Worm (Caenorhabditis elegans) whole organism, L4 larva: ENCODE data around the gene eco-1.

Experiments
- D1046.2 ChIP-seq: fragments of 200-800 bp; sonication (Bioruptor generic); IDR thresholded peaks from 2 replicates; pipeline ENCODE4 v1.3.6; 2022; ENCODE audit warnings: missing genetic modification characterization, missing compliant biosample characterization
- T20F7.1 ChIP-seq: fragments of 200-800 bp; sonication (Bioruptor generic); optimal IDR thresholded peaks from 2 replicates; lab custom pipeline; 2018; ENCODE audit warnings: mild to moderate bottlenecking, missing genetic modification characterization, missing compliant biosample characterization
- Y105C5A.15 ChIP-seq: fragments of 200-800 bp; sonication (Bioruptor generic); IDR thresholded peaks from 2 replicates; pipeline ENCODE4 v1.3.6; 2022; ENCODE audit warnings: missing genetic modification characterization, missing compliant biosample characterization
- Y48G9A.11 ChIP-seq: fragments of 200-800 bp; sonication (Bioruptor generic); IDR thresholded peaks from 2 replicates; pipeline ENCODE4 v1.3.6; 2022; ENCODE audit warnings: missing genetic modification reagents, missing genetic modification characterization, missing compliant biosample characterization
- ZK337.2 ChIP-seq: fragments of 200-800 bp; sonication (Bioruptor generic); IDR thresholded peaks from 2 replicates; pipeline ENCODE4 v1.3.6; 2022; ENCODE audit warnings: missing genetic modification reagents, missing genetic modification characterization, missing compliant biosample characterization
- aly-2 ChIP-seq: sonication (generic microtip); optimal IDR thresholded peaks from 2 replicates; lab custom pipeline; 2018; ENCODE audit warnings: missing biosample characterization, missing genetic modification characterization
- ama-1 ChIP-seq: fragments of 150-350 bp; optimal IDR thresholded peaks from 2 replicates; lab custom pipeline; 2014; ENCODE audit warnings: inconsistent platforms, mixed read lengths
- attf-4 ChIP-seq: sonication (generic microtip); optimal IDR thresholded peaks from 3 replicates; lab custom pipeline; 2017; ENCODE audit warnings: missing biosample characterization, missing genetic modification characterization
- ceh-44 ChIP-seq: fragments of 200-800 bp; sonication (Bioruptor generic); IDR thresholded peaks from 2 replicates; pipeline ENCODE4 v1.3.6; 2022; ENCODE audit warnings: missing genetic modification reagents, missing genetic modification characterization, missing compliant biosample characterization
- ceh-82 ChIP-seq: sonication (generic microtip); optimal IDR thresholded peaks from 2 replicates; lab custom pipeline; 2017; ENCODE audit warnings: missing biosample characterization, missing genetic modification characterization
- ces-1 ChIP-seq: fragments of 150-350 bp; sonication (generic microtip); optimal IDR thresholded peaks from 4 replicates; lab custom pipeline; 2014; ENCODE audit warnings: missing biosample characterization, missing genetic modification reagents, missing genetic modification characterization
- ctbp-1 ChIP-seq: fragments of 200-800 bp; sonication (Bioruptor generic); IDR thresholded peaks from 2 replicates; pipeline ENCODE4 v1.3.6; 2022; ENCODE audit warnings: missing genetic modification reagents, missing genetic modification characterization, missing compliant biosample characterization
- daf-19 ChIP-seq: fragments of 200-800 bp; sonication (Bioruptor generic); conservative IDR thresholded peaks from 2 replicates; pipeline ENCODE4 v1.3.6; 2022; ENCODE audit warnings: missing genetic modification characterization, missing compliant biosample characterization
- daf-8 ChIP-seq: fragments of 200-800 bp; sonication (Bioruptor generic); IDR thresholded peaks from 2 replicates; pipeline ENCODE4 v1.3.6; 2022; ENCODE audit warnings: missing genetic modification characterization, missing compliant biosample characterization
- duxl-1 ChIP-seq: sonication (generic microtip); optimal IDR thresholded peaks from 2 replicates; lab custom pipeline; 2016; ENCODE audit warnings: mild to moderate bottlenecking, missing genetic modification characterization, moderate library complexity, missing compliant biosample characterization; ENCODE audit not compliant: poor library complexity
- gei-8 ChIP-seq: fragments of 200-800 bp; sonication (Bioruptor generic); optimal IDR thresholded peaks from 2 replicates; lab custom pipeline; 2018; ENCODE audit warnings: mild to moderate bottlenecking, missing genetic modification characterization, missing compliant biosample characterization
- hif-1 ChIP-seq, 2 experiments: sonication (generic microtip); optimal IDR thresholded peaks; 2 replicates each; lab custom pipeline; 2016 to 2017; ENCODE audit warnings: missing compliant biosample characterization in 2 of 2, missing genetic modification characterization in 2 of 2, missing genetic modification reagents in 2 of 2, missing genotype in 2 of 2, mild to moderate bottlenecking in 1 of 2
- hlh-11 ChIP-seq: fragments of 200-800 bp; sonication (Bioruptor generic); optimal IDR thresholded peaks from 2 replicates; lab custom pipeline; 2018; ENCODE audit warnings: mild to moderate bottlenecking, missing genetic modification characterization, missing compliant biosample characterization
- hlh-30 ChIP-seq: sonication (generic microtip); optimal IDR thresholded peaks from 2 replicates; lab custom pipeline; 2017; ENCODE audit warnings: antibody characterized with exemption, mild to moderate bottlenecking, missing genetic modification characterization, missing compliant biosample characterization; ENCODE audit not compliant: insufficient read depth
- hmg-1.1 ChIP-seq: fragments of 200-800 bp; sonication (Bioruptor generic); IDR thresholded peaks from 2 replicates; pipeline ENCODE4 v1.3.6; 2022; ENCODE audit warnings: missing genetic modification reagents, missing genetic modification characterization, missing compliant biosample characterization
- jun-1 ChIP-seq: fragments of 150-350 bp; optimal IDR thresholded peaks from 2 replicates; lab custom pipeline; 2014; ENCODE audit warnings: missing biosample characterization, missing genetic modification reagents, missing genetic modification characterization
- lin-1 ChIP-seq: fragments of 200-800 bp; sonication (Bioruptor generic); IDR thresholded peaks from 2 replicates; pipeline ENCODE4 v1.3.6; 2022; ENCODE audit warnings: missing genetic modification reagents, missing genetic modification characterization, missing compliant biosample characterization
- lin-15B ChIP-seq: fragments of 150-350 bp; sonication (generic microtip); optimal IDR thresholded peaks from 3 replicates; lab custom pipeline; 2014; ENCODE audit warnings: missing biosample characterization, missing genetic modification characterization
- lin-29 ChIP-seq: fragments of 200-800 bp; sonication (Bioruptor generic); IDR thresholded peaks from 2 replicates; pipeline ENCODE4 v1.3.6; 2022; ENCODE audit warnings: missing genetic modification reagents, missing genetic modification characterization, missing compliant biosample characterization
- lsy-2 ChIP-seq, 2 experiments: fragments of 150-350 bp in 1 of 2; sonication (generic microtip) in 1 of 2; optimal IDR thresholded peaks; 2 replicates each; lab custom pipeline; 2014 to 2017; ENCODE audit warnings: missing biosample characterization in 2 of 2, missing genetic modification characterization in 2 of 2
- madf-5 ChIP-seq, 2 experiments: fragments of 200-800 bp; sonication (Bioruptor generic); IDR thresholded peaks; 2 replicates each; pipeline ENCODE4 v1.3.6; 2022; ENCODE audit warnings: missing compliant biosample characterization in 2 of 2, missing genetic modification characterization in 2 of 2
- madf-9 ChIP-seq: fragments of 200-800 bp; sonication (Bioruptor generic); conservative IDR thresholded peaks from 2 replicates; pipeline ENCODE4 v1.3.6; 2022; ENCODE audit warnings: missing genetic modification reagents, missing genetic modification characterization, missing compliant biosample characterization
- mdt-29 ChIP-seq: fragments of 200-800 bp; sonication (Bioruptor generic); IDR thresholded peaks from 2 replicates; pipeline ENCODE4 v1.3.6; 2022; ENCODE audit warnings: missing genetic modification reagents, missing genetic modification characterization, missing compliant biosample characterization
- mep-1 ChIP-seq: fragments of 150-350 bp; sonication (generic microtip); optimal IDR thresholded peaks from 3 replicates; lab custom pipeline; 2014; ENCODE audit warnings: missing biosample characterization, missing genetic modification characterization
- mes-2 ChIP-seq: sonication (generic microtip); optimal IDR thresholded peaks from 2 replicates; lab custom pipeline; 2016; ENCODE audit warnings: missing genotype, mild to moderate bottlenecking, missing genetic modification characterization, missing compliant biosample characterization; ENCODE audit not compliant: poor library complexity, severe bottlenecking
- nhr-102 ChIP-seq: sonication (generic microtip); optimal IDR thresholded peaks from 2 replicates; lab custom pipeline; 2016; ENCODE audit warnings: mild to moderate bottlenecking, missing genetic modification characterization, moderate library complexity, missing compliant biosample characterization
- nhr-111 ChIP-seq: fragments of 200-800 bp; sonication (Bioruptor generic); optimal IDR thresholded peaks from 2 replicates; lab custom pipeline; 2018; ENCODE audit warnings: mild to moderate bottlenecking, missing genetic modification characterization, missing compliant biosample characterization
- nhr-237 ChIP-seq: sonication (generic microtip); optimal IDR thresholded peaks from 2 replicates; lab custom pipeline; 2017; ENCODE audit warnings: missing biosample characterization, missing genetic modification characterization
- nhr-28 ChIP-seq: fragments of 150-350 bp; optimal IDR thresholded peaks from 2 replicates; lab custom pipeline; 2014; ENCODE audit warnings: missing biosample characterization, missing genetic modification characterization
- nhr-41 ChIP-seq: fragments of 200-800 bp; sonication (Bioruptor generic); IDR thresholded peaks from 2 replicates; pipeline ENCODE4 v1.3.6; 2022; ENCODE audit warnings: missing genetic modification reagents, missing genetic modification characterization, missing compliant biosample characterization
- nhr-42 ChIP-seq: fragments of 200-800 bp; sonication (Bioruptor generic); IDR thresholded peaks from 2 replicates; pipeline ENCODE4 v1.3.6; 2022; ENCODE audit warnings: missing genetic modification characterization, missing compliant biosample characterization
- nhr-48 ChIP-seq: sonication (generic microtip); optimal IDR thresholded peaks from 2 replicates; lab custom pipeline; 2016; ENCODE audit warnings: mild to moderate bottlenecking, missing genetic modification characterization, missing compliant biosample characterization
- nhr-77 ChIP-seq: fragments of 150-350 bp; optimal IDR thresholded peaks from 2 replicates; lab custom pipeline; 2014; ENCODE audit warnings: missing biosample characterization, missing genetic modification characterization
- pha-4 ChIP-seq, 2 experiments: fragments of 150-350 bp in 1 of 2; fragments of 200-800 bp in 1 of 2; sonication (Bioruptor generic) in 1 of 2; IDR thresholded peaks in 1 of 2; optimal IDR thresholded peaks in 1 of 2; 2 replicates each; pipeline versions ENCODE4 v1.3.6 to Lab custom; 2014 to 2022; ENCODE audit warnings: missing genetic modification characterization in 2 of 2, missing genetic modification reagents in 2 of 2, missing biosample characterization in 1 of 2, missing compliant biosample characterization in 1 of 2
- pqm-1 ChIP-seq: sonication (generic microtip); optimal IDR thresholded peaks from 2 replicates; lab custom pipeline; 2017; ENCODE audit warnings: missing biosample characterization, missing genetic modification characterization
- rbr-2 ChIP-seq: sonication (generic microtip); optimal IDR thresholded peaks from 2 replicates; lab custom pipeline; 2016; ENCODE audit warnings: missing genotype, missing genetic modification characterization, missing compliant biosample characterization
- saeg-2 ChIP-seq: fragments of 200-800 bp; sonication (Bioruptor generic); IDR thresholded peaks from 2 replicates; pipeline ENCODE4 v1.3.6; 2022; ENCODE audit warnings: missing genetic modification reagents, missing genetic modification characterization, missing compliant biosample characterization
- skn-1 ChIP-seq: fragments of 150-350 bp; optimal IDR thresholded peaks from 2 replicates; lab custom pipeline; 2014; ENCODE audit warnings: missing biosample characterization, missing genetic modification characterization
- snpc-4 ChIP-seq: fragments of 150-350 bp; optimal IDR thresholded peaks from 2 replicates; lab custom pipeline; 2014; ENCODE audit warnings: missing biosample characterization, missing genetic modification characterization
- tra-1 ChIP-seq: fragments of 200-800 bp; sonication (Bioruptor generic); IDR thresholded peaks from 2 replicates; pipeline ENCODE4 v1.3.6; 2022; ENCODE audit warnings: missing genetic modification reagents, missing genetic modification characterization, missing compliant biosample characterization
- unc-130 ChIP-seq: sonication (generic microtip); optimal IDR thresholded peaks from 2 replicates; lab custom pipeline; 2016; ENCODE audit warnings: missing genetic modification reagents, missing genetic modification characterization, missing compliant biosample characterization
- unc-39 ChIP-seq: sonication (generic microtip); optimal IDR thresholded peaks from 2 replicates; lab custom pipeline; 2017; ENCODE audit warnings: missing biosample characterization, missing genetic modification characterization
- unc-62 ChIP-seq, 3 experiments: fragments of 150-350 bp in 1 of 3; sonication (generic microtip); optimal IDR thresholded peaks in 2 of 3; peaks in 1 of 3; 1 replicate in 1 of 3; 2 replicates in 2 of 3; lab custom pipeline; 2014 to 2017; ENCODE audit warnings: missing biosample characterization in 3 of 3, missing genetic modification characterization in 3 of 3, missing genetic modification reagents in 3 of 3, missing genotype in 1 of 3
- vab-7 ChIP-seq: fragments of 200-800 bp; sonication (Bioruptor generic); IDR thresholded peaks from 2 replicates; pipeline ENCODE4 v1.3.6; 2022; ENCODE audit warnings: missing genetic modification reagents, missing genetic modification characterization, missing compliant biosample characterization
- zag-1 ChIP-seq: fragments of 150-350 bp; optimal IDR thresholded peaks from 2 replicates; lab custom pipeline; 2014; ENCODE audit warnings: missing biosample characterization, missing genetic modification characterization
- ztf-11 ChIP-seq: fragments of 150-350 bp; optimal IDR thresholded peaks from 2 replicates; lab custom pipeline; 2014; ENCODE audit warnings: missing biosample characterization, missing genetic modification characterization

eco-1 gene

DNA sequence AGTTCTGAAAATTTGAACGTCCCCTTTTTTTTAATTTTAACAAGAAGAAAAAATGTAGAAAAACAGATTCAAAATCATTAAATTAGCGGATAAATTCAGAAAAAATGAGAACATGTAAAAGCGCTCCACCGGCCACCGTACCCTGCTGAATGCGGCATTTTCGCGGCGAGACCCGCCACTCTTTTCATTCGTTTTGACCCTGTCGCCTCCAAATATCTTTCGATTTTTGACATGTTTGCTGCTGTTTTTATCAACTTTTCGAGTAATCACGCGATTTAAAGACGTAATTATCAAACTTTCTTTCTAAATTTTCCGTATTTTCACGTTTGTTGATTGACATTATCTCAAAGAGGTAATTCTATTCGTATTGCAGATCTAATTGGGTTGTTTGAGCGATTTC lies 22.7 kb downstream of the eco-1 start, which contains the start of gene gsp-2 (continued):
- TF ChIP-seq unc-39 (tag; lab: Kevin White, UChicago) (no peak), gei-8 (no peak), lin-15B (tag; lab: Kevin White, UChicago) (no peak), hlh-30 (tag; lab: Kevin White, UChicago) (peak; percentile 73), rbr-2 (peak; percentile 41), ctbp-1 (GFP tag; lab: Robert Waterston, UW) (no peak), unc-62 (GFP tag; optimal IDR thresholded peaks at IDR 0.05 in 1 of 2; lab: Kevin White, UChicago) (peak in 1 of 2 experiments; percentile 96), unc-62 (tag; optimal IDR thresholded peaks at IDR 0.05; lab: Kevin White, UChicago) (no peak), saeg-2 (no peak), lsy-2 (tag; optimal IDR thresholded peaks at IDR 0.05; lab: Kevin White, UChicago) (peak; percentile 87 to 97), ztf-11 (tag; lab: Kevin White, UChicago) (no peak), nhr-77 (tag; lab: Kevin White, UChicago) (peak; percentile 50), pha-4 (GFP tag; IDR thresholded peaks at IDR 0.05; lab: Robert Waterston, UW) (peak; percentile 22; the same call in 1 of the 2 replicates), pha-4 (tag; optimal IDR thresholded peaks at IDR 0.05; lab: Kevin White, UChicago) (no peak), ZK337.2 (GFP tag; lab: Robert Waterston, UW) (no peak), nhr-111 (GFP tag; lab: Kevin White, UChicago) (no peak), nhr-28 (tag; lab: Kevin White, UChicago) (peak; percentile 62), nhr-42 (GFP tag; lab: Robert Waterston, UW) (no peak), lin-29 (GFP tag; lab: Robert Waterston, UW) (no peak), hif-1 (tag; optimal IDR thresholded peaks at IDR 0.05; lab: Kevin White, UChicago) (peak in 1 of 2 experiments; percentile 77), madf-5 (GFP tag; IDR thresholded peaks at IDR 0.05; lab: Robert Waterston, UW) (no peak), mep-1 (tag; lab: Kevin White, UChicago) (peak; percentile 53), unc-130 (no peak), madf-9 (no peak), ces-1 (GFP tag; lab: Kevin White, UChicago) (no peak), skn-1 (tag; lab: Kevin White, UChicago) (no peak), Y48G9A.11 (no peak), nhr-41 (GFP tag; lab: Robert Waterston, UW) (0 out of 2 replicates have a peak, but pooled peaks have one; percentile 35), nhr-102 (tag; lab: Kevin White, UChicago) (peak; percentile 20), nhr-237 (no peak), daf-19 (GFP tag; lab: Robert Waterston, UW) (no peak), snpc-4 (no peak), lin-1 (GFP tag; lab: Robert Waterston, UW) (peak; percentile 57; the same call in 1 of the 2 replicates), tra-1 (no peak), D1046.2 (no peak), Y105C5A.15 (GFP tag; lab: Robert Waterston, UW) (no peak), duxl-1 (tag; lab: Kevin White, UChicago) (no peak), T20F7.1 (GFP tag; lab: Kevin White, UChicago) (peak; percentile 43), pqm-1 (tag; lab: Kevin White, UChicago) (peak; percentile 42), vab-7 (GFP tag; lab: Robert Waterston, UW) (no peak), daf-8 (GFP tag; lab: Robert Waterston, UW) (no peak), jun-1 (no peak), ceh-44 (GFP tag; lab: Robert Waterston, UW) (no peak), ama-1 (lab: Kevin White, UChicago) (peak; percentile 7), mes-2 (tag; lab: Kevin White, UChicago) (peak; percentile 78), attf-4 (no peak), ceh-82 (tag; lab: Kevin White, UChicago) (no peak), nhr-48 (tag; lab: Kevin White, UChicago) (no peak), aly-2 (tag; lab: Kevin White, UChicago) (no peak), hlh-11 (peak; percentile 86), zag-1 (no peak), mdt-29 (GFP tag; lab: Robert Waterston, UW) (peak; percentile 68), hmg-1.1 (peak; percentile 66)
